Worm (Caenorhabditis elegans): ENCODE results near the gene asp-3.
A peak's percentile ranks its signal among the peaks of the same experiment; 100 is the strongest.

ce11 chrX:6750145-6750544 lies 40.7 kb upstream of the asp-3 start:
- TF ChIP-seq jun-1 (tag; optimal IDR thresholded peaks at IDR 0.05), result peak; percentile 91
- no peak for TF ChIP-seq tlp-1 (tag; optimal IDR thresholded peaks at IDR 0.05)
- TF ChIP-seq swsn-7 (tag; optimal IDR thresholded peaks at IDR 0.05), result peak; percentile 90
- peak; percentile 85 for TF ChIP-seq mep-1 (tag; optimal IDR thresholded peaks at IDR 0.05)
- TF ChIP-seq ces-1 (GFP tag; optimal IDR thresholded peaks at IDR 0.05), result no peak
- peak; percentile 69 for TF ChIP-seq sox-4 (tag; optimal IDR thresholded peaks at IDR 0.05)
- TF ChIP-seq nhr-237 (tag; optimal IDR thresholded peaks at IDR 0.05), result peak; percentile 51
- TF ChIP-seq nhr-12 (tag; optimal IDR thresholded peaks at IDR 0.05), result no peak
- peak; percentile 85 for TF ChIP-seq grh-1 (GFP tag; IDR thresholded peaks at IDR 0.05)
- peak; percentile 97 for TF ChIP-seq nhr-19 (GFP tag; conservative IDR thresholded peaks at IDR 0.05)

Measured in whole organism, L1 larva.